Worm (Caenorhabditis elegans) whole organism, young adult: ENCODE results near the gene C23H5.12.

ENCODE experiments used
- B0261.1 ChIP-seq: sonication (generic microtip); optimal IDR thresholded peaks from 2 replicates; lab custom pipeline; 2016; ENCODE audit warnings: mild to moderate bottlenecking, missing genetic modification characterization, moderate library complexity, missing compliant biosample characterization
- C06A6.2 ChIP-seq: fragments of 200-800 bp; sonication (Bioruptor generic); conservative IDR thresholded peaks from 2 replicates; pipeline ENCODE4 v1.3.6; 2022; ENCODE audit warnings: missing genetic modification characterization, missing compliant biosample characterization
- D2030.7 ChIP-seq: fragments of 200-800 bp; sonication (Bioruptor generic); IDR thresholded peaks from 2 replicates; pipeline ENCODE4 v1.3.6; 2022; ENCODE audit warnings: missing genetic modification reagents, missing genetic modification characterization, missing compliant biosample characterization
- F10E7.11 ChIP-seq: sonication (generic microtip); optimal IDR thresholded peaks from 2 replicates; lab custom pipeline; 2017; ENCODE audit warnings: mild to moderate bottlenecking, missing genetic modification characterization, moderate library complexity, missing compliant biosample characterization
- F22D6.2 ChIP-seq: sonication (generic microtip); optimal IDR thresholded peaks from 2 replicates; lab custom pipeline; 2016; ENCODE audit warnings: mild to moderate bottlenecking, missing genetic modification characterization, missing compliant biosample characterization
- F52B5.7 ChIP-seq: sonication (generic microtip); optimal IDR thresholded peaks from 2 replicates; lab custom pipeline; 2016; ENCODE audit warnings: mild to moderate bottlenecking, missing genetic modification characterization, missing compliant biosample characterization
- F57A8.1 ChIP-seq: fragments of 200-800 bp; sonication (Bioruptor generic); optimal IDR thresholded peaks from 2 replicates; lab custom pipeline; 2018; ENCODE audit warnings: mild to moderate bottlenecking, missing genetic modification characterization, moderate library complexity, missing compliant biosample characterization
- K11D2.4 ChIP-seq: fragments of 200-800 bp; sonication (Bioruptor generic); IDR thresholded peaks from 2 replicates; pipeline ENCODE4 v1.3.6; 2022; ENCODE audit warnings: missing genetic modification reagents, missing genetic modification characterization, missing compliant biosample characterization
- Y53G8AR.9 ChIP-seq: fragments of 200-800 bp; sonication (Bioruptor generic); conservative IDR thresholded peaks from 2 replicates; pipeline ENCODE4 v1.3.6; 2022; ENCODE audit warnings: missing genetic modification reagents, missing genetic modification characterization, missing compliant biosample characterization
- Y95B8A.8 ChIP-seq: fragments of 200-800 bp; sonication (Bioruptor generic); IDR thresholded peaks from 2 replicates; pipeline ENCODE4 v1.3.6; 2022; ENCODE audit warnings: missing genetic modification reagents, missing genetic modification characterization, missing compliant biosample characterization
- akir-1 ChIP-seq: fragments of 200-800 bp; sonication (Bioruptor generic); optimal IDR thresholded peaks from 2 replicates; lab custom pipeline; 2018; ENCODE audit warnings: mild to moderate bottlenecking, missing genetic modification characterization, moderate library complexity, missing compliant biosample characterization
- ama-1 ChIP-seq, 3 experiments: fragments of 150-350 bp in 1 of 3; sonication (generic microtip) in 2 of 3; optimal IDR thresholded peaks; 2 replicates each; lab custom pipeline; 2014 to 2018; ENCODE audit warnings: missing biosample characterization in 2 of 3, missing genetic modification characterization in 2 of 3, missing genetic modification reagents in 2 of 3
- athp-1 ChIP-seq: sonication (generic microtip); optimal IDR thresholded peaks from 2 replicates; lab custom pipeline; 2017; ENCODE audit warnings: mild to moderate bottlenecking, missing genetic modification characterization, missing compliant biosample characterization
- attf-3 ChIP-seq: fragments of 200-800 bp; sonication (Bioruptor generic); conservative IDR thresholded peaks from 2 replicates; pipeline ENCODE4 v1.3.6; 2022; ENCODE audit warnings: missing genetic modification reagents, missing genetic modification characterization, missing compliant biosample characterization
- attf-5 ChIP-seq: fragments of 200-800 bp; sonication (Bioruptor generic); optimal IDR thresholded peaks from 2 replicates; lab custom pipeline; 2018; ENCODE audit warnings: mild to moderate bottlenecking, missing genetic modification characterization, missing compliant biosample characterization
- attf-6 ChIP-seq: fragments of 200-800 bp; sonication (Bioruptor generic); IDR thresholded peaks from 2 replicates; pipeline ENCODE4 v1.3.6; 2022; ENCODE audit warnings: missing genetic modification reagents, missing genetic modification characterization, missing compliant biosample characterization
- ccch-3 ChIP-seq: fragments of 200-800 bp; sonication (Bioruptor generic); optimal IDR thresholded peaks from 2 replicates; lab custom pipeline; 2018; ENCODE audit warnings: mild to moderate bottlenecking, missing genetic modification characterization, missing compliant biosample characterization
- ceh-79 ChIP-seq: sonication (generic microtip); optimal IDR thresholded peaks from 2 replicates; lab custom pipeline; 2017; ENCODE audit warnings: mild to moderate bottlenecking, missing genetic modification characterization, missing compliant biosample characterization
- ceh-91 ChIP-seq: fragments of 200-800 bp; sonication (Bioruptor generic); IDR thresholded peaks from 2 replicates; pipeline ENCODE4 v1.3.6; 2022; ENCODE audit warnings: missing genetic modification reagents, missing genetic modification characterization, missing compliant biosample characterization
- die-1 ChIP-seq: sonication (generic microtip); optimal IDR thresholded peaks from 2 replicates; lab custom pipeline; 2016; ENCODE audit warnings: missing genotype, mild to moderate bottlenecking, missing genetic modification characterization, missing compliant biosample characterization
- dox-1 ChIP-seq: fragments of 200-800 bp; sonication (Bioruptor generic); IDR thresholded peaks from 2 replicates; pipeline ENCODE4 v1.3.6; 2022; ENCODE audit warnings: missing genetic modification reagents, missing genetic modification characterization, missing compliant biosample characterization
- egl-18 ChIP-seq: fragments of 200-800 bp; sonication (Bioruptor generic); IDR thresholded peaks from 2 replicates; pipeline ENCODE4 v1.3.6; 2022; ENCODE audit warnings: missing genetic modification reagents, missing genetic modification characterization, missing compliant biosample characterization
- him-1 ChIP-seq: sonication (generic microtip); optimal IDR thresholded peaks from 2 replicates; lab custom pipeline; 2016; ENCODE audit warnings: missing genotype, missing genetic modification reagents, missing genetic modification characterization, missing compliant biosample characterization
- hlh-12 ChIP-seq: sonication (generic microtip); optimal IDR thresholded peaks from 2 replicates; lab custom pipeline; 2016; ENCODE audit warnings: missing genetic modification characterization, missing compliant biosample characterization
- hmg-1.2 ChIP-seq: fragments of 200-800 bp; sonication (Bioruptor generic); IDR thresholded peaks from 2 replicates; pipeline ENCODE4 v1.3.6; 2022; ENCODE audit warnings: missing genetic modification reagents, missing genetic modification characterization, missing compliant biosample characterization
- lin-26 ChIP-seq: fragments of 200-800 bp; sonication (Bioruptor generic); IDR thresholded peaks from 2 replicates; pipeline ENCODE4 v1.3.6; 2022; ENCODE audit warnings: missing genetic modification reagents, missing genetic modification characterization, missing compliant biosample characterization
- lin-54 ChIP-seq: fragments of 200-800 bp; sonication (Bioruptor generic); optimal IDR thresholded peaks from 2 replicates; lab custom pipeline; 2018; ENCODE audit warnings: mild to moderate bottlenecking, missing genetic modification characterization, missing compliant biosample characterization
- lir-1 ChIP-seq: fragments of 200-800 bp; sonication (Bioruptor generic); conservative IDR thresholded peaks from 2 replicates; pipeline ENCODE4 v1.3.6; 2022; ENCODE audit warnings: missing genetic modification reagents, missing genetic modification characterization, missing compliant biosample characterization
- lsl-1 ChIP-seq: fragments of 200-800 bp; sonication (Bioruptor generic); optimal IDR thresholded peaks from 2 replicates; lab custom pipeline; 2018; ENCODE audit warnings: mild to moderate bottlenecking, missing genetic modification characterization, moderate library complexity, missing compliant biosample characterization
- madf-6 ChIP-seq: fragments of 200-800 bp; sonication (Bioruptor generic); IDR thresholded peaks from 2 replicates; pipeline ENCODE4 v1.3.6; 2022; ENCODE audit warnings: missing genetic modification reagents, missing genetic modification characterization, missing compliant biosample characterization
- madf-8 ChIP-seq: fragments of 200-800 bp; sonication (Bioruptor generic); conservative IDR thresholded peaks from 2 replicates; pipeline ENCODE4 v1.3.6; 2022; ENCODE audit warnings: missing genetic modification reagents, missing genetic modification characterization, missing compliant biosample characterization
- mcd-1 ChIP-seq: fragments of 200-800 bp; sonication (Bioruptor generic); IDR thresholded peaks from 2 replicates; pipeline ENCODE4 v1.3.6; 2022; ENCODE audit warnings: missing genetic modification reagents, missing genetic modification characterization, missing compliant biosample characterization
- mes-4 ChIP-seq: sonication (generic microtip); optimal IDR thresholded peaks from 2 replicates; lab custom pipeline; 2016; ENCODE audit warnings: missing genotype, missing genetic modification characterization, missing compliant biosample characterization
- nfya-1 ChIP-seq: sonication (generic microtip); optimal IDR thresholded peaks from 2 replicates; lab custom pipeline; 2017; ENCODE audit warnings: antibody characterized with exemption, missing compliant biosample characterization, missing genetic modification characterization, borderline replicate concordance; ENCODE audit not compliant: insufficient read depth
- nhr-120 ChIP-seq: fragments of 200-800 bp; sonication (Bioruptor generic); IDR thresholded peaks from 2 replicates; pipeline ENCODE4 v1.3.6; 2022; ENCODE audit warnings: missing genetic modification characterization, missing compliant biosample characterization
- pbrm-1 ChIP-seq: fragments of 200-800 bp; sonication (Bioruptor generic); IDR thresholded peaks from 2 replicates; pipeline ENCODE4 v1.3.6; 2022; ENCODE audit warnings: missing genetic modification reagents, missing genetic modification characterization, missing compliant biosample characterization
- rec-8 ChIP-seq, 2 experiments: sonication (generic microtip); optimal IDR thresholded peaks; 2 replicates each; lab custom pipeline; 2016; ENCODE audit warnings: mild to moderate bottlenecking in 2 of 2, missing genetic modification characterization in 2 of 2, missing genetic modification reagents in 2 of 2, missing genotype in 2 of 2, missing biosample characterization in 1 of 2, missing compliant biosample characterization in 1 of 2, moderate library complexity in 1 of 2
- repo-1 ChIP-seq: sonication (generic microtip); optimal IDR thresholded peaks from 2 replicates; lab custom pipeline; 2017; ENCODE audit warnings: mild to moderate bottlenecking, missing genetic modification characterization, missing compliant biosample characterization
- sdz-38 ChIP-seq: sonication (generic microtip); optimal IDR thresholded peaks from 2 replicates; lab custom pipeline; 2016; ENCODE audit warnings: missing genotype, missing genetic modification characterization, missing compliant biosample characterization
- sea-2 ChIP-seq: fragments of 200-800 bp; sonication (Bioruptor generic); IDR thresholded peaks from 2 replicates; pipeline ENCODE4 v1.3.6; 2022; ENCODE audit warnings: missing genetic modification characterization, missing compliant biosample characterization
- snpc-4 ChIP-seq, 5 experiments: fragments of 150-350 bp in 1 of 5; sonication (generic microtip) in 4 of 5; optimal IDR thresholded peaks; 2 replicates each; lab custom pipeline; 2014 to 2018; ENCODE audit warnings: missing genetic modification characterization in 5 of 5, missing biosample characterization in 3 of 5, antibody characterized with exemption in 2 of 5, mild to moderate bottlenecking in 2 of 5, missing compliant biosample characterization in 2 of 5, missing genotype in 2 of 5, moderate library complexity in 2 of 5, missing genetic modification reagents in 1 of 5
- unc-130 ChIP-seq: sonication (generic microtip); optimal IDR thresholded peaks from 2 replicates; lab custom pipeline; 2016; ENCODE audit warnings: missing genetic modification reagents, missing genetic modification characterization, missing compliant biosample characterization
- unc-62 ChIP-seq: fragments of 150-350 bp; optimal IDR thresholded peaks from 2 replicates; lab custom pipeline; 2014; ENCODE audit warnings: missing biosample characterization, missing genetic modification reagents, missing genetic modification characterization
- zim-3 ChIP-seq: sonication (generic microtip); optimal IDR thresholded peaks from 2 replicates; lab custom pipeline; 2017; ENCODE audit warnings: mild to moderate bottlenecking, missing genetic modification characterization, moderate library complexity, missing compliant biosample characterization
- ztf-18 ChIP-seq: sonication (generic microtip); optimal IDR thresholded peaks from 2 replicates; lab custom pipeline; 2016; ENCODE audit warnings: missing genotype, mild to moderate bottlenecking, missing genetic modification characterization, missing compliant biosample characterization
- ztf-25 ChIP-seq: fragments of 200-800 bp; sonication (Bioruptor generic); IDR thresholded peaks from 2 replicates; pipeline ENCODE4 v1.3.6; 2022; ENCODE audit warnings: missing genetic modification reagents, missing genetic modification characterization, missing compliant biosample characterization
- ztf-26 ChIP-seq: sonication (generic microtip); optimal IDR thresholded peaks from 2 replicates; lab custom pipeline; 2017; ENCODE audit warnings: missing genetic modification characterization, missing compliant biosample characterization
- ztf-3 ChIP-seq: fragments of 200-800 bp; sonication (Bioruptor generic); optimal IDR thresholded peaks from 2 replicates; lab custom pipeline; 2018; ENCODE audit warnings: mild to moderate bottlenecking, missing genetic modification characterization, missing compliant biosample characterization

The C23H5.12 gene

ce11 chrIV:2177545-2177944 lies 44.3 kb downstream of the C23H5.12 start, which contains the start of gene hrpu-2 (continued):
- TF ChIP-seq ztf-3 (GFP tag; lab: Kevin White, UChicago) (no peak), pbrm-1 (GFP tag; lab: Robert Waterston, UW) (peak; percentile 90), repo-1 (tag; lab: Kevin White, UChicago) (peak; percentile 75), sea-2 (GFP tag; lab: Robert Waterston, UW) (no peak), lin-26 (no peak), attf-6 (GFP tag; lab: Robert Waterston, UW) (no peak), ztf-18 (tag; lab: Kevin White, UChicago) (peak; percentile 96), unc-62 (no peak), hlh-12 (tag; lab: Kevin White, UChicago) (no peak), ceh-79 (tag; lab: Kevin White, UChicago) (no peak), ceh-91 (GFP tag; lab: Robert Waterston, UW) (peak; percentile 57), attf-5 (GFP tag; lab: Kevin White, UChicago) (peak; percentile 76), B0261.1 (tag; lab: Kevin White, UChicago) (no peak), ztf-26 (peak; percentile 75), F57A8.1 (GFP tag; lab: Kevin White, UChicago) (no peak), ztf-25 (GFP tag; lab: Robert Waterston, UW) (no peak), akir-1 (GFP tag; lab: Kevin White, UChicago) (no peak), him-1 (tag; lab: Kevin White, UChicago) (peak; percentile 26), Y53G8AR.9 (GFP tag; lab: Robert Waterston, UW) (peak; percentile 75), C06A6.2 (no peak), hmg-1.2 (GFP tag; lab: Robert Waterston, UW) (peak; percentile 59), snpc-4 (GFP tag; optimal IDR thresholded peaks at IDR 0.05; lab: Kevin White, UChicago) (peak; percentile 6), snpc-4 (tag; optimal IDR thresholded peaks at IDR 0.05; lab: Kevin White, UChicago) (peak in 2 of 4 experiments; percentile 17 to 74), zim-3 (tag; lab: Kevin White, UChicago) (no peak), lin-54 (peak; percentile 96), lsl-1 (GFP tag; lab: Kevin White, UChicago) (peak; percentile 30), F10E7.11 (tag; lab: Kevin White, UChicago) (no peak), die-1 (tag; lab: Kevin White, UChicago) (no peak), dox-1 (GFP tag; lab: Robert Waterston, UW) (peak; percentile 93), F52B5.7 (tag; lab: Kevin White, UChicago) (no peak), madf-6 (GFP tag; lab: Robert Waterston, UW) (peak; percentile 72), D2030.7 (GFP tag; lab: Robert Waterston, UW) (no peak; the same call in 1 of the 2 replicates), rec-8 (tag; optimal IDR thresholded peaks at IDR 0.05; lab: Kevin White, UChicago) (no peak), mcd-1 (GFP tag; lab: Robert Waterston, UW) (peak; percentile 93), ama-1 (optimal IDR thresholded peaks at IDR 0.05; lab: Kevin White, UChicago) (no peak), ama-1 (GFP tag; optimal IDR thresholded peaks at IDR 0.05; lab: Kevin White, UChicago) (no peak), lir-1 (GFP tag; lab: Robert Waterston, UW) (no peak), F22D6.2 (peak; percentile 15), Y95B8A.8 (no peak; the same call in 1 of the 2 replicates), unc-130 (peak; percentile 13), madf-8 (GFP tag; lab: Robert Waterston, UW) (0 out of 2 replicates have a peak, but pooled peaks have one; percentile 8), sdz-38 (no peak), ccch-3 (no peak), nhr-120 (GFP tag; lab: Robert Waterston, UW) (no peak), athp-1 (no peak), nfya-1 (tag; lab: Kevin White, UChicago) (no peak), egl-18 (no peak), attf-3 (peak; percentile 46; the same call in 1 of the 2 replicates), K11D2.4 (GFP tag; lab: Robert Waterston, UW) (peak; percentile 83), mes-4 (tag; lab: Kevin White, UChicago) (no peak)
